Worm (Caenorhabditis elegans) whole organism, L3 larva: ENCODE data around the gene C50D2.10.

ENCODE experiments used
- ZK546.5 ChIP-seq: sonication (generic microtip); optimal IDR thresholded peaks from 2 replicates; lab custom pipeline; 2017; ENCODE audit warnings: missing biosample characterization, missing genetic modification characterization
- aly-2 ChIP-seq: fragments of 150-350 bp; optimal IDR thresholded peaks from 2 replicates; lab custom pipeline; 2014; ENCODE audit warnings: missing biosample characterization, missing genetic modification characterization
- ceh-28 ChIP-seq: fragments of 150-350 bp; optimal IDR thresholded peaks from 2 replicates; lab custom pipeline; 2014; ENCODE audit warnings: missing biosample characterization, missing genetic modification reagents, missing genetic modification characterization
- ceh-82 ChIP-seq: fragments of 150-350 bp; optimal IDR thresholded peaks from 2 replicates; lab custom pipeline; 2014; ENCODE audit warnings: missing biosample characterization, missing genetic modification characterization
- ceh-9 ChIP-seq: sonication (generic microtip); optimal IDR thresholded peaks from 2 replicates; lab custom pipeline; 2018; ENCODE audit warnings: missing biosample characterization, missing genetic modification characterization
- daf-12 ChIP-seq: fragments of 150-350 bp; optimal IDR thresholded peaks from 2 replicates; lab custom pipeline; 2014; ENCODE audit warnings: missing biosample characterization, missing genetic modification reagents, missing genetic modification characterization
- egl-27 ChIP-seq: sonication (generic microtip); optimal IDR thresholded peaks from 4 replicates; lab custom pipeline; 2017; ENCODE audit warnings: missing biosample characterization, missing genetic modification reagents, missing genetic modification characterization
- elt-2 ChIP-seq: sonication (generic microtip); optimal IDR thresholded peaks from 2 replicates; lab custom pipeline; 2016; ENCODE audit warnings: missing genetic modification reagents, mild to moderate bottlenecking, missing genetic modification characterization, missing compliant biosample characterization
- eor-1 ChIP-seq, 2 experiments: fragments of 150-350 bp; optimal IDR thresholded peaks; 2 replicates each; lab custom pipeline; 2014 to 2018; ENCODE audit warnings: missing biosample characterization in 2 of 2, missing genetic modification characterization in 2 of 2
- fkh-10 ChIP-seq: sonication (generic microtip); optimal IDR thresholded peaks from 2 replicates; lab custom pipeline; 2017; ENCODE audit warnings: missing biosample characterization, missing genetic modification reagents, missing genetic modification characterization
- hmg-11 ChIP-seq: sonication (generic microtip); optimal IDR thresholded peaks from 2 replicates; lab custom pipeline; 2016; ENCODE audit warnings: missing genetic modification characterization, missing compliant biosample characterization
- lin-15B ChIP-seq: fragments of 150-350 bp; optimal IDR thresholded peaks from 2 replicates; lab custom pipeline; 2014; ENCODE audit warnings: missing biosample characterization, missing genetic modification characterization
- lsy-12 ChIP-seq: sonication (generic microtip); optimal IDR thresholded peaks from 2 replicates; lab custom pipeline; 2016; ENCODE audit warnings: mild to moderate bottlenecking, missing genetic modification characterization, missing compliant biosample characterization
- mdl-1 ChIP-seq: fragments of 150-350 bp; optimal IDR thresholded peaks from 2 replicates; lab custom pipeline; 2014; ENCODE audit warnings: missing biosample characterization, missing genetic modification characterization
- mml-1 ChIP-seq: fragments of 150-350 bp; sonication (generic microtip); optimal IDR thresholded peaks from 3 replicates; lab custom pipeline; 2014; ENCODE audit warnings: missing biosample characterization, missing genetic modification characterization
- nfya-1 ChIP-seq: sonication (generic microtip); optimal IDR thresholded peaks from 2 replicates; lab custom pipeline; 2017; ENCODE audit warnings: missing genetic modification characterization, mild to moderate bottlenecking, missing compliant biosample characterization, antibody characterized with exemption, moderate library complexity; ENCODE audit not compliant: insufficient read depth
- nhr-11 ChIP-seq: fragments of 150-350 bp; optimal IDR thresholded peaks from 2 replicates; lab custom pipeline; 2014; ENCODE audit warnings: missing biosample characterization, missing genetic modification characterization
- nhr-12 ChIP-seq: fragments of 150-350 bp; optimal IDR thresholded peaks from 2 replicates; lab custom pipeline; 2014; ENCODE audit warnings: missing biosample characterization, missing genetic modification characterization
- nhr-23 ChIP-seq: fragments of 150-350 bp; optimal IDR thresholded peaks from 2 replicates; lab custom pipeline; 2014; ENCODE audit warnings: missing biosample characterization, missing genetic modification reagents, missing genetic modification characterization
- nhr-237 ChIP-seq: fragments of 150-350 bp; optimal IDR thresholded peaks from 2 replicates; lab custom pipeline; 2014; ENCODE audit warnings: missing biosample characterization, missing genetic modification characterization
- nhr-25 ChIP-seq: sonication (generic microtip); optimal IDR thresholded peaks from 2 replicates; lab custom pipeline; 2017; ENCODE audit warnings: missing biosample characterization, missing genetic modification characterization
- nhr-43 ChIP-seq: sonication (generic microtip); optimal IDR thresholded peaks from 2 replicates; lab custom pipeline; 2016; ENCODE audit warnings: mild to moderate bottlenecking, missing genetic modification characterization, missing compliant biosample characterization; ENCODE audit not compliant: poor library complexity, severe bottlenecking
- nhr-67 ChIP-seq: fragments of 150-350 bp; optimal IDR thresholded peaks from 2 replicates; lab custom pipeline; 2014; ENCODE audit warnings: missing biosample characterization, missing genetic modification characterization
- nhr-76 ChIP-seq: fragments of 150-350 bp; sonication (generic microtip); optimal IDR thresholded peaks from 5 replicates; lab custom pipeline; 2014; ENCODE audit warnings: missing biosample characterization, missing genetic modification characterization
- nhr-77 ChIP-seq: fragments of 150-350 bp; optimal IDR thresholded peaks from 2 replicates; lab custom pipeline; 2014; ENCODE audit warnings: missing biosample characterization, missing genetic modification characterization
- pha-4 ChIP-seq: fragments of 150-350 bp; optimal IDR thresholded peaks from 2 replicates; lab custom pipeline; 2014; ENCODE audit warnings: missing biosample characterization, missing genetic modification reagents, missing genetic modification characterization
- pqm-1 ChIP-seq: fragments of 150-350 bp; optimal IDR thresholded peaks from 2 replicates; lab custom pipeline; 2017; ENCODE audit warnings: missing biosample characterization, missing genetic modification characterization, inconsistent platforms
- sea-2 ChIP-seq: fragments of 150-350 bp; sonication (generic microtip); optimal IDR thresholded peaks from 4 replicates; lab custom pipeline; 2014; ENCODE audit warnings: missing biosample characterization, missing genetic modification reagents, missing genetic modification characterization
- snpc-4 ChIP-seq: fragments of 150-350 bp; optimal IDR thresholded peaks from 2 replicates; lab custom pipeline; 2014; ENCODE audit warnings: missing biosample characterization, missing genetic modification characterization
- unc-62 ChIP-seq: fragments of 150-350 bp; sonication (generic microtip); optimal IDR thresholded peaks from 4 replicates; lab custom pipeline; 2014; ENCODE audit warnings: missing biosample characterization, missing genetic modification reagents, missing genetic modification characterization
- ztf-11 ChIP-seq: fragments of 150-350 bp; optimal IDR thresholded peaks from 2 replicates; lab custom pipeline; 2014; ENCODE audit warnings: missing biosample characterization, missing genetic modification characterization
- ztf-4 ChIP-seq: fragments of 150-350 bp; optimal IDR thresholded peaks from 2 replicates; lab custom pipeline; 2014; ENCODE audit warnings: missing biosample characterization, missing genetic modification characterization

C50D2.10 gene

ce11 chrII:66322-66721, 32.6 kb upstream of the C50D2.10 start (continued):
- TF ChIP-seq mdl-1 (tag; lab: Kevin White, UChicago) (no peak), pqm-1 (tag; lab: Kevin White, UChicago) (no peak), nfya-1 (tag; lab: Kevin White, UChicago) (peak; percentile 10), ceh-28 (tag; lab: Kevin White, UChicago) (no peak), pha-4 (tag; lab: Kevin White, UChicago) (peak; percentile 27), elt-2 (tag; lab: Kevin White, UChicago) (peak; percentile 3), sea-2 (no peak), daf-12 (tag; lab: Kevin White, UChicago) (no peak)
- TF ChIP-seq, all 47 proteins: peak for 10

ce11 chrII:67663-68062, 31.3 kb upstream of the C50D2.10 start:
- TF ChIP-seq nfya-1 (tag; lab: Kevin White, UChicago) (no peak), elt-2 (tag; lab: Kevin White, UChicago) (peak; percentile 41), pqm-1 (tag; lab: Kevin White, UChicago) (peak; percentile 27)

ce11 chrII:68757-69156, 30.2 kb upstream of the C50D2.10 start:
- TF ChIP-seq ceh-9 (tag; lab: Kevin White, UChicago): no peak
- TF ChIP-seq lsy-12: no peak
- no peak for TF ChIP-seq fkh-10 (GFP tag; lab: Kevin White, UChicago)
- no peak for TF ChIP-seq elt-2 (tag; lab: Kevin White, UChicago)
- TF ChIP-seq snpc-4 (tag; lab: Kevin White, UChicago): no peak
- TF ChIP-seq pqm-1 (tag; lab: Kevin White, UChicago): no peak
- TF ChIP-seq hmg-11 (tag; lab: Kevin White, UChicago): no peak
- no peak for TF ChIP-seq ztf-11 (tag; lab: Kevin White, UChicago)
- TF ChIP-seq, all 47 proteins: peak for 0

ce11 chrII:69354-69753, 29.6 kb upstream of the C50D2.10 start, which contains the start of gene egl-26:
Gene egl-26 (plus strand): TSS chrII:69654.
- TF ChIP-seq ZK546.5 (tag; lab: Kevin White, UChicago): no peak
- no peak for TF ChIP-seq nhr-25
- TF ChIP-seq nhr-43: no peak
- no peak for TF ChIP-seq nhr-76
- no peak for TF ChIP-seq mdl-1 (tag; lab: Kevin White, UChicago)
- TF ChIP-seq nhr-12 (tag; lab: Kevin White, UChicago): no peak
- TF ChIP-seq nhr-67 (tag; lab: Kevin White, UChicago): no peak
- no peak for TF ChIP-seq unc-62 (GFP tag; lab: Kevin White, UChicago)
- no peak for TF ChIP-seq ceh-82 (tag; lab: Kevin White, UChicago)
- TF ChIP-seq aly-2 (tag; lab: Kevin White, UChicago): no peak
- no peak for TF ChIP-seq daf-12 (tag; lab: Kevin White, UChicago)
- no peak for TF ChIP-seq mml-1
- TF ChIP-seq pha-4 (tag; lab: Kevin White, UChicago): no peak
- TF ChIP-seq nhr-11 (tag; lab: Kevin White, UChicago): no peak
- TF ChIP-seq ceh-28 (tag; lab: Kevin White, UChicago): no peak
- TF ChIP-seq eor-1 (tag; optimal IDR thresholded peaks at IDR 0.05; lab: Kevin White, UChicago): no peak
- TF ChIP-seq lin-15B: no peak
- no peak for TF ChIP-seq nhr-23 (tag; lab: Kevin White, UChicago)
- TF ChIP-seq, all 47 proteins: peak for 0

ce11 chrII:73329-73728, 25.6 kb upstream of the C50D2.10 start:
- TF ChIP-seq nhr-77 (tag; lab: Kevin White, UChicago) (no peak), lsy-12 (no peak), lin-15B (no peak), nhr-237 (tag; lab: Kevin White, UChicago) (no peak), fkh-10 (GFP tag; lab: Kevin White, UChicago) (peak; percentile 95), egl-27 (tag; lab: Kevin White, UChicago) (no peak), ztf-4 (tag; lab: Kevin White, UChicago) (no peak)

- TF ChIP-seq nhr-77 (tag; lab: Kevin White, UChicago): no peak
- no peak for TF ChIP-seq aly-2 (tag; lab: Kevin White, UChicago)
Observed at ce11 chrII:73892-74291, 25.0 kb upstream of the C50D2.10 start.
